Worm (Caenorhabditis elegans) whole organism, young adult: Measurements from ENCODE around the gene rpa-1.

Experiments
- B0035.1 ChIP-seq: sonication (generic microtip); optimal IDR thresholded peaks from 2 replicates; lab custom pipeline; 2016; ENCODE audit warnings: missing genetic modification characterization, mild to moderate bottlenecking, missing compliant biosample characterization, missing genotype, missing genetic modification reagents
- F37B4.10 ChIP-seq: fragments of 200-800 bp; sonication (Bioruptor generic); IDR thresholded peaks from 2 replicates; pipeline ENCODE4 v1.3.6; 2022; ENCODE audit warnings: missing genetic modification characterization, missing compliant biosample characterization
- F55B11.4 ChIP-seq: sonication (generic microtip); optimal IDR thresholded peaks from 2 replicates; lab custom pipeline; 2016; ENCODE audit warnings: missing compliant biosample characterization, missing genetic modification characterization, borderline replicate concordance; ENCODE audit not compliant: insufficient read depth
- T26A5.8 ChIP-seq: sonication (generic microtip); optimal IDR thresholded peaks from 2 replicates; lab custom pipeline; 2016; ENCODE audit warnings: missing genetic modification characterization, missing compliant biosample characterization
- Y67H2A.10 ChIP-seq: fragments of 200-800 bp; sonication (Bioruptor generic); conservative IDR thresholded peaks from 2 replicates; pipeline ENCODE4 v1.3.6; 2022; ENCODE audit warnings: missing genetic modification reagents, missing genetic modification characterization, missing compliant biosample characterization
- akir-1 ChIP-seq: fragments of 200-800 bp; sonication (Bioruptor generic); optimal IDR thresholded peaks from 2 replicates; lab custom pipeline; 2018; ENCODE audit warnings: mild to moderate bottlenecking, missing genetic modification characterization, moderate library complexity, missing compliant biosample characterization
- aptf-3 ChIP-seq: fragments of 200-800 bp; sonication (Bioruptor generic); IDR thresholded peaks from 2 replicates; pipeline ENCODE4 v1.3.6; 2022; ENCODE audit warnings: missing genetic modification characterization, missing compliant biosample characterization
- atf-7 ChIP-seq: sonication (generic microtip); optimal IDR thresholded peaks from 2 replicates; lab custom pipeline; 2017; ENCODE audit warnings: mild to moderate bottlenecking, missing genetic modification characterization, missing compliant biosample characterization
- athp-1 ChIP-seq: sonication (generic microtip); optimal IDR thresholded peaks from 2 replicates; lab custom pipeline; 2017; ENCODE audit warnings: mild to moderate bottlenecking, missing genetic modification characterization, missing compliant biosample characterization
- cebp-1 ChIP-seq, 2 experiments: fragments of 200-800 bp in 1 of 2; sonication (Bioruptor generic) in 1 of 2; sonication (generic microtip) in 1 of 2; IDR thresholded peaks in 1 of 2; optimal IDR thresholded peaks in 1 of 2; 2 replicates each; pipeline versions ENCODE4 v1.3.6 to Lab custom; 2017 to 2022; ENCODE audit warnings: missing compliant biosample characterization in 2 of 2, missing genetic modification characterization in 2 of 2, mild to moderate bottlenecking in 1 of 2, missing genetic modification reagents in 1 of 2, moderate library complexity in 1 of 2
- ceh-100 ChIP-seq: fragments of 200-800 bp; sonication (Bioruptor generic); IDR thresholded peaks from 2 replicates; pipeline ENCODE4 v1.3.6; 2022; ENCODE audit warnings: missing genetic modification reagents, missing genetic modification characterization, missing compliant biosample characterization
- ceh-79 ChIP-seq: sonication (generic microtip); optimal IDR thresholded peaks from 2 replicates; lab custom pipeline; 2017; ENCODE audit warnings: mild to moderate bottlenecking, missing genetic modification characterization, missing compliant biosample characterization
- dox-1 ChIP-seq: fragments of 200-800 bp; sonication (Bioruptor generic); IDR thresholded peaks from 2 replicates; pipeline ENCODE4 v1.3.6; 2022; ENCODE audit warnings: missing genetic modification reagents, missing genetic modification characterization, missing compliant biosample characterization
- ets-4 ChIP-seq: fragments of 200-800 bp; sonication (Bioruptor generic); optimal IDR thresholded peaks from 2 replicates; lab custom pipeline; 2018; ENCODE audit warnings: mild to moderate bottlenecking, missing genetic modification characterization, missing compliant biosample characterization
- hmg-1.2 ChIP-seq: fragments of 200-800 bp; sonication (Bioruptor generic); IDR thresholded peaks from 2 replicates; pipeline ENCODE4 v1.3.6; 2022; ENCODE audit warnings: missing genetic modification reagents, missing genetic modification characterization, missing compliant biosample characterization
- hmg-20 ChIP-seq: fragments of 200-800 bp; sonication (Bioruptor generic); IDR thresholded peaks from 2 replicates; pipeline ENCODE4 v1.3.6; 2022; ENCODE audit warnings: missing genetic modification reagents, missing genetic modification characterization, missing compliant biosample characterization
- lin-26 ChIP-seq: fragments of 200-800 bp; sonication (Bioruptor generic); IDR thresholded peaks from 2 replicates; pipeline ENCODE4 v1.3.6; 2022; ENCODE audit warnings: missing genetic modification reagents, missing genetic modification characterization, missing compliant biosample characterization
- lin-35 ChIP-seq, 3 experiments: fragments of 150-350 bp in 2 of 3; sonication (generic microtip) in 1 of 3; optimal IDR thresholded peaks; 2 replicates each; lab custom pipeline; 2014 to 2018; ENCODE audit warnings: missing biosample characterization in 3 of 3, missing genetic modification characterization in 3 of 3, missing genetic modification reagents in 3 of 3
- nfya-1 ChIP-seq: sonication (generic microtip); optimal IDR thresholded peaks from 2 replicates; lab custom pipeline; 2017; ENCODE audit warnings: antibody characterized with exemption, missing compliant biosample characterization, missing genetic modification characterization, borderline replicate concordance; ENCODE audit not compliant: insufficient read depth
- nhr-90 ChIP-seq: sonication (generic microtip); optimal IDR thresholded peaks from 2 replicates; lab custom pipeline; 2016; ENCODE audit warnings: missing genotype, mild to moderate bottlenecking, missing genetic modification characterization, missing compliant biosample characterization
- sdz-38 ChIP-seq: sonication (generic microtip); optimal IDR thresholded peaks from 2 replicates; lab custom pipeline; 2016; ENCODE audit warnings: missing genotype, missing genetic modification characterization, missing compliant biosample characterization
- unc-130 ChIP-seq: sonication (generic microtip); optimal IDR thresholded peaks from 2 replicates; lab custom pipeline; 2016; ENCODE audit warnings: missing genetic modification reagents, missing genetic modification characterization, missing compliant biosample characterization
- zfh-2 ChIP-seq: fragments of 200-800 bp; sonication (Bioruptor generic); conservative IDR thresholded peaks from 2 replicates; pipeline ENCODE4 v1.3.6; 2022; ENCODE audit warnings: missing genetic modification reagents, missing genetic modification characterization, missing compliant biosample characterization
- ztf-18 ChIP-seq: sonication (generic microtip); optimal IDR thresholded peaks from 2 replicates; lab custom pipeline; 2016; ENCODE audit warnings: missing genotype, mild to moderate bottlenecking, missing genetic modification characterization, missing compliant biosample characterization
- ztf-22 ChIP-seq: fragments of 200-800 bp; sonication (Bioruptor generic); optimal IDR thresholded peaks from 2 replicates; lab custom pipeline; 2018; ENCODE audit warnings: mild to moderate bottlenecking, missing genetic modification characterization, moderate library complexity, missing compliant biosample characterization
- ztf-26 ChIP-seq: sonication (generic microtip); optimal IDR thresholded peaks from 2 replicates; lab custom pipeline; 2017; ENCODE audit warnings: missing genetic modification characterization, missing compliant biosample characterization

Gene rpa-1

ce11 chrII:7623466-7623865, 40.9 kb upstream of the rpa-1 start (continued):
- TF ChIP-seq ztf-18 (tag; lab: Kevin White, UChicago) = no peak

- TF ChIP-seq atf-7 (tag; lab: Kevin White, UChicago) = no peak
- 0 out of 2 replicates have a peak, but pooled peaks have one; percentile 3 for TF ChIP-seq dox-1 (GFP tag; lab: Robert Waterston, UW)
- no peak for TF ChIP-seq B0035.1
- no peak for TF ChIP-seq ets-4 (GFP tag; lab: Kevin White, UChicago)
- no peak for TF ChIP-seq sdz-38 (tag; lab: Kevin White, UChicago)
- no peak for TF ChIP-seq athp-1 (tag; lab: Kevin White, UChicago)
Observed at ce11 chrII:7624272-7624671, 40.1 kb upstream of the rpa-1 start.

- peak; percentile 41; the same call in 1 of the 2 replicates for TF ChIP-seq zfh-2 (GFP tag; lab: Robert Waterston, UW)
- TF ChIP-seq lin-26 (GFP tag; lab: Robert Waterston, UW) = 0 out of 2 replicates have a peak, but pooled peaks have one; percentile 18
- TF ChIP-seq akir-1 (GFP tag; lab: Kevin White, UChicago) = no peak
Observed at ce11 chrII:7624995-7625394, 39.4 kb upstream of the rpa-1 start.

- no peak for TF ChIP-seq cebp-1 (GFP tag; IDR thresholded peaks at IDR 0.05; lab: Robert Waterston, UW)
- peak; percentile 46 for TF ChIP-seq cebp-1 (tag; optimal IDR thresholded peaks at IDR 0.05; lab: Kevin White, UChicago)
- no peak for TF ChIP-seq ceh-100 (GFP tag; lab: Robert Waterston, UW)
- no peak for TF ChIP-seq unc-130 (GFP tag; lab: Kevin White, UChicago)
Observed at ce11 chrII:7628640-7629039, 35.7 kb upstream of the rpa-1 start.

ce11 chrII:7630052-7630451, 34.3 kb upstream of the rpa-1 start:
- TF ChIP-seq T26A5.8 = no peak
- no peak for TF ChIP-seq hmg-20
- no peak for TF ChIP-seq ceh-79 (tag; lab: Kevin White, UChicago)
- no peak for TF ChIP-seq ztf-22 (GFP tag; lab: Kevin White, UChicago)
- no peak for TF ChIP-seq zfh-2 (GFP tag; lab: Robert Waterston, UW)
- no peak for TF ChIP-seq hmg-1.2 (GFP tag; lab: Robert Waterston, UW)
- TF ChIP-seq F55B11.4 (tag; lab: Kevin White, UChicago) = no peak

ce11 chrII:7631171-7631570, 33.2 kb upstream of the rpa-1 start:
- TF ChIP-seq Y67H2A.10 (GFP tag; lab: Robert Waterston, UW) (no peak), ztf-26 (tag; lab: Kevin White, UChicago) (peak; percentile 8), lin-26 (GFP tag; lab: Robert Waterston, UW) (peak; percentile 37; the same call in 1 of the 2 replicates)

ce11 chrII:7631677-7632210, 32.6 kb upstream of the rpa-1 start:
- TF ChIP-seq aptf-3 (GFP tag; lab: Robert Waterston, UW) (no peak), lin-35 (GFP tag; optimal IDR thresholded peaks at IDR 0.05; lab: Kevin White, UChicago) (peak in 1 of 3 experiments; percentile 24), ets-4 (GFP tag; lab: Kevin White, UChicago) (no peak), F37B4.10 (no peak), nhr-90 (tag; lab: Kevin White, UChicago) (no peak), nfya-1 (no peak)
